Worm (Caenorhabditis elegans) whole organism, young adult: Measurements from ENCODE around the gene Y56A3A.2.

Source experiments
- B0035.1 ChIP-seq: sonication (generic microtip); optimal IDR thresholded peaks from 2 replicates; lab custom pipeline; 2016; ENCODE audit warnings: missing genetic modification characterization, mild to moderate bottlenecking, missing compliant biosample characterization, missing genotype, missing genetic modification reagents
- D2030.7 ChIP-seq: fragments of 200-800 bp; sonication (Bioruptor generic); IDR thresholded peaks from 2 replicates; pipeline ENCODE4 v1.3.6; 2022; ENCODE audit warnings: missing genetic modification reagents, missing genetic modification characterization, missing compliant biosample characterization
- F22D6.2 ChIP-seq: sonication (generic microtip); optimal IDR thresholded peaks from 2 replicates; lab custom pipeline; 2016; ENCODE audit warnings: mild to moderate bottlenecking, missing genetic modification characterization, missing compliant biosample characterization
- F49E8.2 ChIP-seq: sonication (generic microtip); optimal IDR thresholded peaks from 3 replicates; lab custom pipeline; 2017; ENCODE audit warnings: missing genetic modification characterization, mild to moderate bottlenecking, missing compliant biosample characterization, antibody characterized with exemption, moderate library complexity; ENCODE audit not compliant: insufficient read depth
- F52B5.7 ChIP-seq: sonication (generic microtip); optimal IDR thresholded peaks from 2 replicates; lab custom pipeline; 2016; ENCODE audit warnings: mild to moderate bottlenecking, missing genetic modification characterization, missing compliant biosample characterization
- K11D2.4 ChIP-seq: fragments of 200-800 bp; sonication (Bioruptor generic); IDR thresholded peaks from 2 replicates; pipeline ENCODE4 v1.3.6; 2022; ENCODE audit warnings: missing genetic modification reagents, missing genetic modification characterization, missing compliant biosample characterization
- K12H6.12 ChIP-seq: fragments of 200-800 bp; sonication (Bioruptor generic); optimal IDR thresholded peaks from 2 replicates; lab custom pipeline; 2018; ENCODE audit warnings: mild to moderate bottlenecking, missing genetic modification characterization, missing compliant biosample characterization
- T26A5.8 ChIP-seq: sonication (generic microtip); optimal IDR thresholded peaks from 2 replicates; lab custom pipeline; 2016; ENCODE audit warnings: missing genetic modification characterization, missing compliant biosample characterization
- Y53G8AR.9 ChIP-seq: fragments of 200-800 bp; sonication (Bioruptor generic); conservative IDR thresholded peaks from 2 replicates; pipeline ENCODE4 v1.3.6; 2022; ENCODE audit warnings: missing genetic modification reagents, missing genetic modification characterization, missing compliant biosample characterization
- Y56A3A.18 ChIP-seq: fragments of 200-800 bp; sonication (Bioruptor generic); IDR thresholded peaks from 2 replicates; pipeline ENCODE4 v1.3.6; 2022; ENCODE audit warnings: missing genetic modification reagents, missing genetic modification characterization, missing compliant biosample characterization
- Y67H2A.10 ChIP-seq: fragments of 200-800 bp; sonication (Bioruptor generic); conservative IDR thresholded peaks from 2 replicates; pipeline ENCODE4 v1.3.6; 2022; ENCODE audit warnings: missing genetic modification reagents, missing genetic modification characterization, missing compliant biosample characterization
- Y95B8A.8 ChIP-seq: fragments of 200-800 bp; sonication (Bioruptor generic); IDR thresholded peaks from 2 replicates; pipeline ENCODE4 v1.3.6; 2022; ENCODE audit warnings: missing genetic modification reagents, missing genetic modification characterization, missing compliant biosample characterization
- akir-1 ChIP-seq: fragments of 200-800 bp; sonication (Bioruptor generic); optimal IDR thresholded peaks from 2 replicates; lab custom pipeline; 2018; ENCODE audit warnings: mild to moderate bottlenecking, missing genetic modification characterization, moderate library complexity, missing compliant biosample characterization
- ama-1 ChIP-seq, 3 experiments: fragments of 150-350 bp in 1 of 3; sonication (generic microtip) in 2 of 3; optimal IDR thresholded peaks; 2 replicates each; lab custom pipeline; 2014 to 2018; ENCODE audit warnings: missing biosample characterization in 2 of 3, missing genetic modification characterization in 2 of 3, missing genetic modification reagents in 2 of 3
- aptf-2 ChIP-seq: fragments of 200-800 bp; sonication (Bioruptor generic); conservative IDR thresholded peaks from 2 replicates; pipeline ENCODE4 v1.3.6; 2022; ENCODE audit warnings: missing genetic modification reagents, missing genetic modification characterization, missing compliant biosample characterization
- aptf-3 ChIP-seq: fragments of 200-800 bp; sonication (Bioruptor generic); IDR thresholded peaks from 2 replicates; pipeline ENCODE4 v1.3.6; 2022; ENCODE audit warnings: missing genetic modification characterization, missing compliant biosample characterization
- athp-1 ChIP-seq: sonication (generic microtip); optimal IDR thresholded peaks from 2 replicates; lab custom pipeline; 2017; ENCODE audit warnings: mild to moderate bottlenecking, missing genetic modification characterization, missing compliant biosample characterization
- attf-3 ChIP-seq: fragments of 200-800 bp; sonication (Bioruptor generic); conservative IDR thresholded peaks from 2 replicates; pipeline ENCODE4 v1.3.6; 2022; ENCODE audit warnings: missing genetic modification reagents, missing genetic modification characterization, missing compliant biosample characterization
- attf-5 ChIP-seq: fragments of 200-800 bp; sonication (Bioruptor generic); optimal IDR thresholded peaks from 2 replicates; lab custom pipeline; 2018; ENCODE audit warnings: mild to moderate bottlenecking, missing genetic modification characterization, missing compliant biosample characterization
- attf-6 ChIP-seq: fragments of 200-800 bp; sonication (Bioruptor generic); IDR thresholded peaks from 2 replicates; pipeline ENCODE4 v1.3.6; 2022; ENCODE audit warnings: missing genetic modification reagents, missing genetic modification characterization, missing compliant biosample characterization
- bed-1 ChIP-seq: fragments of 200-800 bp; sonication (Bioruptor generic); IDR thresholded peaks from 2 replicates; pipeline ENCODE4 v1.3.6; 2022; ENCODE audit warnings: missing genetic modification reagents, missing genetic modification characterization, missing compliant biosample characterization
- bed-2 ChIP-seq: fragments of 200-800 bp; sonication (Bioruptor generic); IDR thresholded peaks from 2 replicates; pipeline ENCODE4 v1.3.6; 2022; ENCODE audit warnings: missing genetic modification reagents, missing genetic modification characterization, missing compliant biosample characterization
- ccch-3 ChIP-seq: fragments of 200-800 bp; sonication (Bioruptor generic); optimal IDR thresholded peaks from 2 replicates; lab custom pipeline; 2018; ENCODE audit warnings: mild to moderate bottlenecking, missing genetic modification characterization, missing compliant biosample characterization
- cebp-2 ChIP-seq: fragments of 200-800 bp; sonication (Bioruptor generic); IDR thresholded peaks from 2 replicates; pipeline ENCODE4 v1.3.6; 2022; ENCODE audit warnings: missing genetic modification characterization, missing compliant biosample characterization
- ceh-100 ChIP-seq: fragments of 200-800 bp; sonication (Bioruptor generic); IDR thresholded peaks from 2 replicates; pipeline ENCODE4 v1.3.6; 2022; ENCODE audit warnings: missing genetic modification reagents, missing genetic modification characterization, missing compliant biosample characterization
- dpff-1 ChIP-seq: sonication (generic microtip); optimal IDR thresholded peaks from 2 replicates; lab custom pipeline; 2017; ENCODE audit warnings: mild to moderate bottlenecking, missing genetic modification characterization, missing compliant biosample characterization
- egrh-3 ChIP-seq: fragments of 200-800 bp; sonication (Bioruptor generic); IDR thresholded peaks from 2 replicates; pipeline ENCODE4 v1.3.6; 2022; ENCODE audit warnings: missing genetic modification reagents, missing genetic modification characterization, missing compliant biosample characterization
- fkh-3 ChIP-seq: sonication (generic microtip); optimal IDR thresholded peaks from 2 replicates; lab custom pipeline; 2016; ENCODE audit warnings: mild to moderate bottlenecking, missing genetic modification characterization, missing compliant biosample characterization
- him-1 ChIP-seq: sonication (generic microtip); optimal IDR thresholded peaks from 2 replicates; lab custom pipeline; 2016; ENCODE audit warnings: missing genotype, missing genetic modification reagents, missing genetic modification characterization, missing compliant biosample characterization
- hlh-26 ChIP-seq: fragments of 200-800 bp; sonication (Bioruptor generic); conservative IDR thresholded peaks from 2 replicates; pipeline ENCODE4 v1.3.6; 2022; ENCODE audit warnings: missing genetic modification reagents, missing genetic modification characterization, missing compliant biosample characterization
- hmg-1.2 ChIP-seq: fragments of 200-800 bp; sonication (Bioruptor generic); IDR thresholded peaks from 2 replicates; pipeline ENCODE4 v1.3.6; 2022; ENCODE audit warnings: missing genetic modification reagents, missing genetic modification characterization, missing compliant biosample characterization
- hrde-1 ChIP-seq: sonication (generic microtip); optimal IDR thresholded peaks from 2 replicates; lab custom pipeline; 2016; ENCODE audit warnings: missing genetic modification characterization, mild to moderate bottlenecking, missing compliant biosample characterization, moderate library complexity, missing genotype, missing genetic modification reagents, borderline replicate concordance
- lir-1 ChIP-seq: fragments of 200-800 bp; sonication (Bioruptor generic); conservative IDR thresholded peaks from 2 replicates; pipeline ENCODE4 v1.3.6; 2022; ENCODE audit warnings: missing genetic modification reagents, missing genetic modification characterization, missing compliant biosample characterization
- madf-10 ChIP-seq: sonication (generic microtip); optimal IDR thresholded peaks from 2 replicates; lab custom pipeline; 2016; ENCODE audit warnings: mild to moderate bottlenecking, missing genetic modification characterization, missing compliant biosample characterization
- madf-6 ChIP-seq: fragments of 200-800 bp; sonication (Bioruptor generic); IDR thresholded peaks from 2 replicates; pipeline ENCODE4 v1.3.6; 2022; ENCODE audit warnings: missing genetic modification reagents, missing genetic modification characterization, missing compliant biosample characterization
- mcd-1 ChIP-seq: fragments of 200-800 bp; sonication (Bioruptor generic); IDR thresholded peaks from 2 replicates; pipeline ENCODE4 v1.3.6; 2022; ENCODE audit warnings: missing genetic modification reagents, missing genetic modification characterization, missing compliant biosample characterization
- nhr-120 ChIP-seq: fragments of 200-800 bp; sonication (Bioruptor generic); IDR thresholded peaks from 2 replicates; pipeline ENCODE4 v1.3.6; 2022; ENCODE audit warnings: missing genetic modification characterization, missing compliant biosample characterization
- nhr-179 ChIP-seq: sonication (generic microtip); optimal IDR thresholded peaks from 2 replicates; lab custom pipeline; 2016; ENCODE audit warnings: mild to moderate bottlenecking, missing genetic modification characterization, missing compliant biosample characterization
- pbrm-1 ChIP-seq: fragments of 200-800 bp; sonication (Bioruptor generic); IDR thresholded peaks from 2 replicates; pipeline ENCODE4 v1.3.6; 2022; ENCODE audit warnings: missing genetic modification reagents, missing genetic modification characterization, missing compliant biosample characterization
- pha-4 ChIP-seq: fragments of 150-350 bp; sonication (generic microtip); optimal IDR thresholded peaks from 2 replicates; lab custom pipeline; 2014; ENCODE audit warnings: missing biosample characterization, missing genetic modification reagents, missing genetic modification characterization
- rec-8 ChIP-seq, 2 experiments: sonication (generic microtip); optimal IDR thresholded peaks; 2 replicates each; lab custom pipeline; 2016; ENCODE audit warnings: mild to moderate bottlenecking in 2 of 2, missing genetic modification characterization in 2 of 2, missing genetic modification reagents in 2 of 2, missing genotype in 2 of 2, missing biosample characterization in 1 of 2, missing compliant biosample characterization in 1 of 2, moderate library complexity in 1 of 2
- sea-2 ChIP-seq: fragments of 200-800 bp; sonication (Bioruptor generic); IDR thresholded peaks from 2 replicates; pipeline ENCODE4 v1.3.6; 2022; ENCODE audit warnings: missing genetic modification characterization, missing compliant biosample characterization
- snpc-1.1 ChIP-seq: sonication (generic microtip); optimal IDR thresholded peaks from 2 replicates; lab custom pipeline; 2017; ENCODE audit warnings: missing genetic modification characterization, mild to moderate bottlenecking, missing compliant biosample characterization, antibody characterized with exemption, moderate library complexity, missing genotype, missing genetic modification reagents; ENCODE audit not compliant: insufficient read depth
- tbp1 ChIP-seq: fragments of 200-800 bp; sonication (Bioruptor generic); optimal IDR thresholded peaks from 2 replicates; lab custom pipeline; 2018; ENCODE audit warnings: mild to moderate bottlenecking, missing genetic modification characterization, missing compliant biosample characterization
- tbx-9 ChIP-seq: sonication (generic microtip); optimal IDR thresholded peaks from 2 replicates; lab custom pipeline; 2016; ENCODE audit warnings: borderline replicate concordance, missing genetic modification characterization, inconsistent platforms, missing compliant biosample characterization
- unc-130 ChIP-seq: sonication (generic microtip); optimal IDR thresholded peaks from 2 replicates; lab custom pipeline; 2016; ENCODE audit warnings: missing genetic modification reagents, missing genetic modification characterization, missing compliant biosample characterization
- ztf-25 ChIP-seq: fragments of 200-800 bp; sonication (Bioruptor generic); IDR thresholded peaks from 2 replicates; pipeline ENCODE4 v1.3.6; 2022; ENCODE audit warnings: missing genetic modification reagents, missing genetic modification characterization, missing compliant biosample characterization
- ztf-28 ChIP-seq: fragments of 200-800 bp; sonication (Bioruptor generic); IDR thresholded peaks from 2 replicates; pipeline ENCODE4 v1.3.6; 2022; ENCODE audit warnings: missing genetic modification reagents, missing genetic modification characterization, missing compliant biosample characterization

The Y56A3A.2 gene

ce11 chrIII:11870009-11870408, 8.0 kb upstream of the Y56A3A.2 start:
- no peak for TF ChIP-seq ztf-25 (GFP tag; lab: Robert Waterston, UW)
- no peak for TF ChIP-seq dpff-1 (tag; lab: Kevin White, UChicago)
- TF ChIP-seq athp-1, result no peak
- no peak for TF ChIP-seq egrh-3 (GFP tag; lab: Robert Waterston, UW)
- no peak for TF ChIP-seq him-1
- TF ChIP-seq Y67H2A.10 (GFP tag; lab: Robert Waterston, UW), result peak; percentile 49; the same call in 1 of the 2 replicates
- TF ChIP-seq rec-8 (tag; optimal IDR thresholded peaks at IDR 0.05; lab: Kevin White, UChicago), result no peak
- TF ChIP-seq ceh-100 (GFP tag; lab: Robert Waterston, UW), result peak; percentile 62; the same call in 1 of the 2 replicates
- TF ChIP-seq T26A5.8 (tag; lab: Kevin White, UChicago), result no peak
- no peak for TF ChIP-seq snpc-1.1 (tag; lab: Kevin White, UChicago)
- TF ChIP-seq B0035.1, result no peak
- TF ChIP-seq attf-6 (GFP tag; lab: Robert Waterston, UW), result no peak
- no peak for TF ChIP-seq cebp-2 (GFP tag; lab: Robert Waterston, UW)
- no peak for TF ChIP-seq ccch-3
- TF ChIP-seq madf-10 (tag; lab: Kevin White, UChicago), result peak; percentile 59
- TF ChIP-seq Y53G8AR.9 (GFP tag; lab: Robert Waterston, UW), result 0 out of 2 replicates have a peak, but pooled peaks have one; percentile 23
- no peak for TF ChIP-seq ztf-28 (GFP tag; lab: Robert Waterston, UW)
- no peak for TF ChIP-seq unc-130 (GFP tag; lab: Kevin White, UChicago)
- no peak for TF ChIP-seq F52B5.7
- no peak for TF ChIP-seq madf-6 (GFP tag; lab: Robert Waterston, UW)
- peak; percentile 75; the same call in 1 of the 2 replicates for TF ChIP-seq hmg-1.2 (GFP tag; lab: Robert Waterston, UW)
- TF ChIP-seq Y95B8A.8, result no peak
- TF ChIP-seq hrde-1 (tag; lab: Kevin White, UChicago), result no peak
- TF ChIP-seq bed-2, result 0 out of 2 replicates have a peak, but pooled peaks have one; percentile 21
- no peak for TF ChIP-seq tbx-9
- TF ChIP-seq pha-4 (tag; lab: Kevin White, UChicago), result no peak
- no peak for TF ChIP-seq hlh-26 (GFP tag; lab: Robert Waterston, UW)
- TF ChIP-seq K12H6.12 (tag; lab: Kevin White, UChicago), result peak; percentile 88
- TF ChIP-seq nhr-120 (GFP tag; lab: Robert Waterston, UW), result no peak
- TF ChIP-seq pbrm-1 (GFP tag; lab: Robert Waterston, UW), result peak; percentile 28; the same call in 1 of the 2 replicates
- TF ChIP-seq lir-1 (GFP tag; lab: Robert Waterston, UW), result no peak; the same call in 1 of the 2 replicates
- peak; percentile 4 for TF ChIP-seq F22D6.2 (tag; lab: Kevin White, UChicago)
- TF ChIP-seq mcd-1 (GFP tag; lab: Robert Waterston, UW), result peak; percentile 67
- no peak for TF ChIP-seq aptf-3 (GFP tag; lab: Robert Waterston, UW)
- no peak for TF ChIP-seq F49E8.2 (tag; lab: Kevin White, UChicago)
- TF ChIP-seq nhr-179, result no peak
- no peak for TF ChIP-seq attf-3 (GFP tag; lab: Robert Waterston, UW)
- TF ChIP-seq D2030.7, result no peak
- TF ChIP-seq Y56A3A.18 (GFP tag; lab: Robert Waterston, UW), result no peak
- TF ChIP-seq fkh-3, result no peak
- no peak for TF ChIP-seq sea-2 (GFP tag; lab: Robert Waterston, UW)
- 0 out of 2 replicates have a peak, but pooled peaks have one; percentile 38 for TF ChIP-seq K11D2.4 (GFP tag; lab: Robert Waterston, UW)
- no peak for TF ChIP-seq ama-1 (optimal IDR thresholded peaks at IDR 0.05; lab: Kevin White, UChicago)
- no peak for TF ChIP-seq ama-1 (GFP tag; optimal IDR thresholded peaks at IDR 0.05; lab: Kevin White, UChicago)
- TF ChIP-seq akir-1, result no peak
- TF ChIP-seq attf-5 (GFP tag; lab: Kevin White, UChicago), result peak; percentile 92
- peak; percentile 51 for TF ChIP-seq tbp1 (GFP tag; lab: Kevin White, UChicago)
- no peak for TF ChIP-seq bed-1 (GFP tag; lab: Robert Waterston, UW)
- TF ChIP-seq aptf-2 (GFP tag; lab: Robert Waterston, UW), result peak; percentile 51; the same call in 1 of the 2 replicates
